Fruit fly (Drosophila melanogaster): ENCODE results near the gene CG11658.

CG11658 gene

dm6 chr3L:11680298-11680697, 28.1 kb downstream of the CG11658 start, which contains the start of gene CG32085 (continued):
- TF ChIP-seq kah (GFP tag; optimal IDR thresholded peaks at IDR 0.05) (no peak), CG17568 (GFP tag; optimal IDR thresholded peaks at IDR 0.05) (no peak), CG11398 (GFP tag; optimal IDR thresholded peaks at IDR 0.05) (peak; percentile 4), CG9609 (GFP tag; optimal IDR thresholded peaks at IDR 0.05) (peak; percentile 44), CG7556 (GFP tag; optimal IDR thresholded peaks at IDR 0.05) (peak; percentile 56), Max (GFP tag; optimal IDR thresholded peaks at IDR 0.05) (no peak), dati (GFP tag; IDR thresholded peaks at IDR 0.05) (no peak), CG1602 (GFP tag; optimal IDR thresholded peaks at IDR 0.05) (no peak), CG4404 (GFP tag; IDR thresholded peaks at IDR 0.05) (peak; percentile 42; the same call in 1 of the 2 replicates), Ets97D (GFP tag; optimal IDR thresholded peaks at IDR 0.05) (peak; percentile 17), slou (GFP tag; optimal IDR thresholded peaks at IDR 0.05) (no peak), tup (GFP tag; optimal IDR thresholded peaks at IDR 0.05) (peak; percentile 27), TFAM (GFP tag; optimal IDR thresholded peaks at IDR 0.05) (no peak), hbn (GFP tag; IDR thresholded peaks at IDR 0.05; ENCODE audit: partially characterized antibody) (no peak), chinmo (GFP tag; IDR thresholded peaks at IDR 0.05; ENCODE audit: partially characterized antibody) (peak; percentile 71; the same call in 2 of the 4 replicates), tgo (GFP tag; IDR thresholded peaks at IDR 0.05) (peak; percentile 42; the same call in 2 of the 3 replicates), E2f1 (GFP tag; IDR thresholded peaks at IDR 0.05) (peak; percentile 68), CG11695 (GFP tag; IDR thresholded peaks at IDR 0.05) (peak; percentile 48; the same call in 1 of the 3 replicates), kay (GFP tag; optimal IDR thresholded peaks at IDR 0.05) (peak; percentile 30), prd (optimal IDR thresholded peaks at IDR 0.05) (no peak), prd (GFP tag; IDR thresholded peaks at IDR 0.05) (peak; percentile 55), rib (GFP tag; IDR thresholded peaks at IDR 0.05) (peak; percentile 51; the same call in 1 of the 2 replicates), al (GFP tag; IDR thresholded peaks at IDR 0.05) (peak; percentile 64), CG34376 (GFP tag; optimal IDR thresholded peaks at IDR 0.05) (peak; percentile 42), az2 (GFP tag; optimal IDR thresholded peaks at IDR 0.05) (peak; percentile 56), YL-1 (GFP tag; optimal IDR thresholded peaks at IDR 0.05) (no peak), gce (GFP tag; IDR thresholded peaks at IDR 0.05) (no peak), CG30020 (tag; optimal IDR thresholded peaks at IDR 0.05) (no peak), fd3F (GFP tag; optimal IDR thresholded peaks at IDR 0.05) (no peak), fru (optimal IDR thresholded peaks at IDR 0.05) (no peak), hb (GFP tag; IDR thresholded peaks at IDR 0.05; ENCODE audit: partially characterized antibody) (no peak), CG12391 (tag; optimal IDR thresholded peaks at IDR 0.05) (peak; percentile 10), kni (GFP tag; optimal IDR thresholded peaks at IDR 0.05) (peak; percentile 0), dm (GFP tag; optimal IDR thresholded peaks at IDR 0.05) (peak; percentile 4), CG1792 (GFP tag; optimal IDR thresholded peaks at IDR 0.05) (peak; percentile 59), mam (GFP tag; optimal IDR thresholded peaks at IDR 0.05) (peak; percentile 80), Rfx (GFP tag; IDR thresholded peaks at IDR 0.05) (peak; percentile 93), corto (GFP tag; optimal IDR thresholded peaks at IDR 0.05) (no peak), Hsf (GFP tag; optimal IDR thresholded peaks at IDR 0.05) (peak; percentile 46), CG30403 (GFP tag; optimal IDR thresholded peaks at IDR 0.05) (peak; percentile 48), Abd-B (GFP tag; optimal IDR thresholded peaks at IDR 0.05) (no peak), mirr (GFP tag; optimal IDR thresholded peaks at IDR 0.05) (peak; percentile 10), knrl (GFP tag; IDR thresholded peaks at IDR 0.05; ENCODE audit: partially characterized antibody) (no peak), Pdp1 (GFP tag; optimal IDR thresholded peaks at IDR 0.05) (peak; percentile 31 to 53), abd-A (tag; optimal IDR thresholded peaks at IDR 0.05) (no peak), repo (GFP tag; optimal IDR thresholded peaks at IDR 0.05) (peak; percentile 28), CG2889 (GFP tag; IDR thresholded peaks at IDR 0.05) (0 out of 3 replicates have a peak, but pooled peaks have one; percentile 59), CG9876 (GFP tag; optimal IDR thresholded peaks at IDR 0.05) (peak; percentile 28), CG31365 (tag; optimal IDR thresholded peaks at IDR 0.05) (peak; percentile 63), CG17802 (tag; optimal IDR thresholded peaks at IDR 0.05) (no peak), CG1603 (tag; optimal IDR thresholded peaks at IDR 0.05) (no peak), NC2α (GFP tag; optimal IDR thresholded peaks at IDR 0.05) (no peak)

All from whole organism, embryonic.